Worm (Caenorhabditis elegans) whole organism, mixed stage, embryonic: ENCODE measurements around the gene ccr-4.
A peak's percentile ranks its signal among the peaks of the same experiment; 100 is the strongest.

ENCODE experiments used
- M03D4.4 ChIP-seq: sonication (generic microtip); optimal IDR thresholded peaks from 2 replicates; lab custom pipeline; 2017; ENCODE audit warnings: mild to moderate bottlenecking, missing genetic modification characterization, missing compliant biosample characterization
- bed-3 ChIP-seq: fragments of 200-800 bp; sonication (Bioruptor generic); optimal IDR thresholded peaks from 3 replicates; lab custom pipeline; 2018; ENCODE audit warnings: mild to moderate bottlenecking, missing genetic modification characterization, moderate library complexity, missing compliant biosample characterization
- blmp-1 ChIP-seq: fragments of 150-350 bp; optimal IDR thresholded peaks from 2 replicates; lab custom pipeline; 2014; ENCODE audit warnings: missing biosample characterization, missing genetic modification characterization
- ceh-39 ChIP-seq: fragments of 150-350 bp; optimal IDR thresholded peaks from 2 replicates; lab custom pipeline; 2014; ENCODE audit warnings: missing biosample characterization, missing genetic modification characterization
- ceh-43 ChIP-seq: fragments of 200-800 bp; sonication (Bioruptor generic); optimal IDR thresholded peaks from 2 replicates; lab custom pipeline; 2018; ENCODE audit warnings: mild to moderate bottlenecking, missing genetic modification characterization, moderate library complexity, missing compliant biosample characterization
- ceh-83 ChIP-seq: fragments of 200-800 bp; sonication (Bioruptor generic); optimal IDR thresholded peaks from 2 replicates; lab custom pipeline; 2018; ENCODE audit warnings: mild to moderate bottlenecking, missing genetic modification characterization, missing compliant biosample characterization
- ces-1 ChIP-seq: fragments of 150-350 bp; optimal IDR thresholded peaks from 2 replicates; lab custom pipeline; 2014; ENCODE audit warnings: missing biosample characterization, missing genetic modification reagents, missing genetic modification characterization
- cnd-1 ChIP-seq: fragments of 200-800 bp; sonication (Bioruptor generic); optimal IDR thresholded peaks from 2 replicates; lab custom pipeline; 2018; ENCODE audit warnings: mild to moderate bottlenecking, missing genetic modification characterization, missing compliant biosample characterization
- drap-1 ChIP-seq: fragments of 200-800 bp; sonication (Bioruptor generic); optimal IDR thresholded peaks from 3 replicates; lab custom pipeline; 2018; ENCODE audit warnings: mild to moderate bottlenecking, missing genetic modification characterization, missing compliant biosample characterization
- elt-1 ChIP-seq: sonication (generic microtip); optimal IDR thresholded peaks from 2 replicates; lab custom pipeline; 2017; ENCODE audit warnings: missing genetic modification characterization, mild to moderate bottlenecking, missing compliant biosample characterization, antibody characterized with exemption, moderate library complexity, borderline replicate concordance; ENCODE audit not compliant: insufficient read depth
- elt-3 ChIP-seq: fragments of 150-350 bp; optimal IDR thresholded peaks from 2 replicates; lab custom pipeline; 2014; ENCODE audit warnings: missing biosample characterization, missing genetic modification characterization
- flh-1 ChIP-seq: fragments of 200-800 bp; sonication (Bioruptor generic); optimal IDR thresholded peaks from 2 replicates; lab custom pipeline; 2018; ENCODE audit warnings: mild to moderate bottlenecking, missing genetic modification characterization, moderate library complexity, missing compliant biosample characterization
- ham-2 ChIP-seq: fragments of 200-800 bp; sonication (Bioruptor generic); optimal IDR thresholded peaks from 2 replicates; lab custom pipeline; 2018; ENCODE audit warnings: mild to moderate bottlenecking, missing genetic modification characterization, missing compliant biosample characterization
- hlh-1 ChIP-seq: fragments of 150-350 bp; optimal IDR thresholded peaks from 2 replicates; lab custom pipeline; 2014; ENCODE audit warnings: missing biosample characterization, missing genetic modification reagents, missing genetic modification characterization
- lin-13 ChIP-seq: fragments of 150-350 bp; optimal IDR thresholded peaks from 2 replicates; lab custom pipeline; 2014; ENCODE audit warnings: missing biosample characterization, missing genetic modification characterization
- lin-32 ChIP-seq: fragments of 200-800 bp; sonication (Bioruptor generic); optimal IDR thresholded peaks from 2 replicates; lab custom pipeline; 2018; ENCODE audit warnings: mild to moderate bottlenecking, missing genetic modification characterization, missing compliant biosample characterization
- lsy-2 ChIP-seq: fragments of 150-350 bp; optimal IDR thresholded peaks from 2 replicates; lab custom pipeline; 2014; ENCODE audit warnings: missing biosample characterization, missing genetic modification characterization
- mab-5 ChIP-seq: fragments of 150-350 bp; optimal IDR thresholded peaks from 2 replicates; lab custom pipeline; 2014; ENCODE audit warnings: missing biosample characterization, missing genetic modification characterization
- mep-1 ChIP-seq: fragments of 150-350 bp; optimal IDR thresholded peaks from 2 replicates; lab custom pipeline; 2017; ENCODE audit warnings: missing biosample characterization, missing genetic modification reagents, missing genetic modification characterization, inconsistent platforms
- mls-2 ChIP-seq: sonication (generic microtip); optimal IDR thresholded peaks from 2 replicates; lab custom pipeline; 2016; ENCODE audit warnings: mild to moderate bottlenecking, missing genetic modification characterization, moderate library complexity, missing compliant biosample characterization
- nhr-12 ChIP-seq: fragments of 150-350 bp; optimal IDR thresholded peaks from 2 replicates; lab custom pipeline; 2014; ENCODE audit warnings: missing biosample characterization, missing genetic modification characterization
- nhr-76 ChIP-seq: sonication (generic microtip); optimal IDR thresholded peaks from 2 replicates; lab custom pipeline; 2017; ENCODE audit warnings: missing biosample characterization, missing genetic modification characterization
- pha-4 ChIP-seq: fragments of 150-350 bp; optimal IDR thresholded peaks from 2 replicates; lab custom pipeline; 2018; ENCODE audit warnings: missing biosample characterization, missing genetic modification reagents, missing genetic modification characterization
- sem-2 ChIP-seq: fragments of 200-800 bp; sonication (Bioruptor generic); optimal IDR thresholded peaks from 2 replicates; lab custom pipeline; 2018; ENCODE audit warnings: mild to moderate bottlenecking, missing genetic modification characterization, missing compliant biosample characterization
- sptf-1 ChIP-seq: sonication (generic microtip); optimal IDR thresholded peaks from 2 replicates; lab custom pipeline; 2017; ENCODE audit warnings: mild to moderate bottlenecking, missing genetic modification characterization, moderate library complexity, missing compliant biosample characterization
- tbx-8 ChIP-seq: fragments of 200-800 bp; sonication (Bioruptor generic); optimal IDR thresholded peaks from 2 replicates; lab custom pipeline; 2018; ENCODE audit warnings: mild to moderate bottlenecking, missing genetic modification characterization, moderate library complexity, missing compliant biosample characterization
- unc-120 ChIP-seq: sonication (generic microtip); optimal IDR thresholded peaks from 2 replicates; lab custom pipeline; 2017; ENCODE audit warnings: missing genetic modification characterization, missing compliant biosample characterization; ENCODE audit not compliant: poor library complexity, severe bottlenecking
- unc-39 ChIP-seq: fragments of 150-350 bp; optimal IDR thresholded peaks from 2 replicates; lab custom pipeline; 2014; ENCODE audit warnings: missing biosample characterization, missing genetic modification characterization
- unc-62 ChIP-seq: fragments of 150-350 bp; optimal IDR thresholded peaks from 2 replicates; lab custom pipeline; 2014; ENCODE audit warnings: missing biosample characterization, missing genetic modification reagents, missing genetic modification characterization
- zip-8 ChIP-seq: fragments of 150-350 bp; optimal IDR thresholded peaks from 2 replicates; lab custom pipeline; 2014; ENCODE audit warnings: missing biosample characterization, missing genetic modification characterization
- ztf-11 ChIP-seq: fragments of 150-350 bp; optimal IDR thresholded peaks from 2 replicates; lab custom pipeline; 2014; ENCODE audit warnings: missing biosample characterization, missing genetic modification characterization

The ccr-4 gene

ce11 chrIV:12410167-12410566, 48.8 kb downstream of the ccr-4 start, which contains the start of gene acl-13:
acl-13 (plus strand) TSS chrIV:12410467.
- no peak for TF ChIP-seq nhr-12 (tag; lab: Kevin White, UChicago)
- no peak for TF ChIP-seq blmp-1 (tag; lab: Kevin White, UChicago)
- TF ChIP-seq ham-2, result no peak
- no peak for TF ChIP-seq nhr-76
- TF ChIP-seq lin-13 (tag; lab: Kevin White, UChicago), result no peak
- no peak for TF ChIP-seq sem-2 (GFP tag; lab: Kevin White, UChicago)
- no peak for TF ChIP-seq mls-2
- TF ChIP-seq mep-1 (tag; lab: Kevin White, UChicago), result no peak
- no peak for TF ChIP-seq ceh-43 (GFP tag; lab: Kevin White, UChicago)
- TF ChIP-seq pha-4 (tag; lab: Kevin White, UChicago), result no peak
- TF ChIP-seq cnd-1 (tag; lab: Kevin White, UChicago), result no peak

ce11 chrIV:12414601-12415000, 53.3 kb downstream of the ccr-4 start:
- TF ChIP-seq unc-39 (tag; lab: Kevin White, UChicago), result no peak
- no peak for TF ChIP-seq ham-2
- no peak for TF ChIP-seq flh-1 (GFP tag; lab: Kevin White, UChicago)
- no peak for TF ChIP-seq lin-32 (GFP tag; lab: Kevin White, UChicago)
- TF ChIP-seq tbx-8 (GFP tag; lab: Kevin White, UChicago), result no peak
- no peak for TF ChIP-seq hlh-1 (tag; lab: Kevin White, UChicago)
- TF ChIP-seq sem-2 (GFP tag; lab: Kevin White, UChicago), result no peak
- TF ChIP-seq zip-8 (tag; lab: Kevin White, UChicago), result no peak
- TF ChIP-seq unc-120 (tag; lab: Kevin White, UChicago), result no peak
- TF ChIP-seq nhr-76, result no peak
- TF ChIP-seq mls-2, result no peak
- TF ChIP-seq lsy-2 (tag; lab: Kevin White, UChicago), result no peak
- TF ChIP-seq mab-5 (tag; lab: Kevin White, UChicago), result no peak
- TF ChIP-seq elt-3 (tag; lab: Kevin White, UChicago), result no peak
- TF ChIP-seq M03D4.4 (tag; lab: Kevin White, UChicago), result no peak

DNA sequence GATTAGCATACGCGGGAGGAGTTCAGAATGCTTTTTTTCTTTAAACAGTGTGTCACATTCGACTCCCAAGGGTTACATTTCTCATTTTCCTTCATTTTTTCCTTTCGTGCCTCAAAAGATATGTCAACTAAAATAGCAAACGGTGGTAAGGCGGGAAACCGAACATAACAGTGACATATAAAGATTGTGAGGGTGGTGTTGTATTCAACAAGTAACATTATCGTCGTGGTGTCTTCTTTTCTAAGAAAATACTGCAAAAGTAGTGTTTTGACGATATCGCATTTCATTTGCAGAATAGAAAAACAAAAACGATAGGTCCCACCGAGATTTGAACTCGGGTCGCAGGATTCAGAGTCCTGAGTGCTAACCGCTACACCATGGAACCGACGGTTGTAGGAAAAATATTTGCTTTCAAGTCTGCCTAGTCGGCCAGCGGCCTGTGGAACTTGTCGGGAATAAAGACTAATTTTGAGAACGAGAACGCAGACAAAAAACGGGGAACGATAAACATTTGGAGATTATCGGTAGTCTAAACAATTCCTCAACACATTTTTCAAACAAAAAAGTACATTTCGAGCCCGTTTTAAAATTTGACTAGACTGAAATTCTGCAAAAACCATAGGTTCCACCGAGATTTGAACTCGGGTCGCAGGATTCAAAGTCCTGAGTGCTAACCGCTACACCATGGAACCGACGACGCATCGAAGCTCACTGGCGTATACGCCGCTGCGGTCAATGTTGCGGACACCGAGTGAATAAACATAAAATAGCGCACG, 55.5 kb downstream of the ccr-4 start:
- peak; percentile 63 for TF ChIP-seq lin-32 (GFP tag; lab: Kevin White, UChicago)
- no peak for TF ChIP-seq mep-1 (tag; lab: Kevin White, UChicago)
- TF ChIP-seq M03D4.4 (tag; lab: Kevin White, UChicago), result peak; percentile 32
- peak; percentile 52 for TF ChIP-seq sptf-1
- no peak for TF ChIP-seq lin-13 (tag; lab: Kevin White, UChicago)
- TF ChIP-seq bed-3, result no peak
- TF ChIP-seq nhr-76, result no peak
- no peak for TF ChIP-seq mab-5 (tag; lab: Kevin White, UChicago)
- no peak for TF ChIP-seq ces-1 (GFP tag; lab: Kevin White, UChicago)
- TF ChIP-seq flh-1 (GFP tag; lab: Kevin White, UChicago), result no peak
- TF ChIP-seq elt-3 (tag; lab: Kevin White, UChicago), result no peak
- no peak for TF ChIP-seq elt-1 (tag; lab: Kevin White, UChicago)
- no peak for TF ChIP-seq unc-120 (tag; lab: Kevin White, UChicago)
- no peak for TF ChIP-seq nhr-12 (tag; lab: Kevin White, UChicago)
- TF ChIP-seq ztf-11 (tag; lab: Kevin White, UChicago), result no peak
- TF ChIP-seq ceh-83 (GFP tag; lab: Kevin White, UChicago), result peak; percentile 34
- no peak for TF ChIP-seq hlh-1 (tag; lab: Kevin White, UChicago)
- peak; percentile 35 for TF ChIP-seq cnd-1 (tag; lab: Kevin White, UChicago)
- no peak for TF ChIP-seq unc-39 (tag; lab: Kevin White, UChicago)
- peak; percentile 48 for TF ChIP-seq ham-2
- no peak for TF ChIP-seq blmp-1 (tag; lab: Kevin White, UChicago)
- TF ChIP-seq unc-62 (GFP tag; lab: Kevin White, UChicago), result no peak
- no peak for TF ChIP-seq lsy-2 (tag; lab: Kevin White, UChicago)
- TF ChIP-seq zip-8 (tag; lab: Kevin White, UChicago), result no peak

DNA sequence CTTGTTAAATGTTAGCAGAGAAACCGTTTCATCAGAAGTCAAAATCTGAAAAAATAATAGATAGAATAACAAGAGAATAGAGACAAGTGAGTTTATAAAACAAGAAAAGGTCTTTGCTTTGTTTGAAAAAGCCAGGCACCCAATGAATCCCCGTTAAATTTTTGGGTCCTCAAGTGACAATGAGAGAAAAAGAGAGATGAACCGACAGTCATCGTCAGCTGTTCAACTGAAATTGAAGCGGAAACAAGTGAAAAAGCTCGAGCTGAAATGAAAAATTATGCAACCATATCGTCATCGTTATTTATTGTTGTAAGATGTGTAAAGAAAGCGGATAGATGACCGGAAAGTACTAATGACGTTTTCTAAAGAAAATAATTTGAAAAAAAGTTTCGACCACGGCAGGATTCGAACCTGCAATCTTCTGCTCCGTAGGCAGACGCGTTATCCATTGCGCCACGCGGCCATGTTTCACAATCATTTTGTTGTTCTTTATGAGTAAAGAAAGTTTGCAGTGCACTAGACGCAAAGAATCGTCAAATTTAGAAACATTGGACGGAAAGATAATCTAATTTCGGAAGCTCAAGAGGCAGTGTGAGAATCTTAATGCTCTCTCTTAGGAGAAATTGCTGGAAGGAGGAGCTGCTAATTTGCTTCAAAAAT, 56.3 kb downstream of the ccr-4 start, which contains the start of gene F08G5.3:
Gene F08G5.3, minus strand, starts transcription at position 51 of the 660 bp plus-strand sequence.
- TF ChIP-seq nhr-76 (no peak), M03D4.4 (tag; lab: Kevin White, UChicago) (no peak), lsy-2 (tag; lab: Kevin White, UChicago) (no peak), sem-2 (GFP tag; lab: Kevin White, UChicago) (no peak), drap-1 (GFP tag; lab: Kevin White, UChicago) (peak; percentile 4), sptf-1 (peak; percentile 31), elt-3 (tag; lab: Kevin White, UChicago) (no peak), mep-1 (tag; lab: Kevin White, UChicago) (no peak), unc-120 (tag; lab: Kevin White, UChicago) (peak; percentile 39), pha-4 (tag; lab: Kevin White, UChicago) (no peak), flh-1 (GFP tag; lab: Kevin White, UChicago) (no peak), hlh-1 (tag; lab: Kevin White, UChicago) (peak; percentile 44), ceh-43 (GFP tag; lab: Kevin White, UChicago) (no peak), mab-5 (tag; lab: Kevin White, UChicago) (no peak), blmp-1 (tag; lab: Kevin White, UChicago) (no peak), nhr-12 (tag; lab: Kevin White, UChicago) (no peak), ces-1 (GFP tag; lab: Kevin White, UChicago) (peak; percentile 70), ceh-39 (no peak), lin-32 (GFP tag; lab: Kevin White, UChicago) (no peak)
